Worm (Caenorhabditis elegans): ENCODE results near the gene pfas-1.

DNA sequence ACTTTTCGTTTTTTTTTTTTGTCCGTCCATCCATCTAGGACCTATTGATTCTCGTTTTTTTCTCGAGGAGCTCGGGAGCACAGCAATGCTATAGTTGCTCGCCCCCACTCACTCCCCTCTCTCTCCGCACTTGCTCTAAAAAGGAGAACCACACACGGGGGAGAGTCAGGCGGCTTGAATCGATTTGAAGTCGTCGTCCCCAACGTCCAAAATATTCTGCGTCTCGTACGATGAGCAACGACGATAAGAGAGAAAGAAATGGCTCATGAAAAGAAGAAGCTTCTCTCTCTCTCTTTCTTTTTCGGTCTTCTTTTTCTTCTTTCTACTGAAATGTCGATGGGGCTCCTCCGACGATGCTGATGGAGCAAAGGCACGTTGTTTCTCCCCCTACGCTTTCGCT lies 13.3 kb upstream of the pfas-1 start:
- TF ChIP-seq flt-1 (GFP tag; IDR thresholded peaks at IDR 0.05): no peak
- TF ChIP-seq T22C8.4 (GFP tag; IDR thresholded peaks at IDR 0.05): no peak
- TF ChIP-seq klf-2 (GFP tag; conservative IDR thresholded peaks at IDR 0.05): no peak
- TF ChIP-seq ref-1 (GFP tag; conservative IDR thresholded peaks at IDR 0.05): no peak
- TF ChIP-seq cog-1 (tag; optimal IDR thresholded peaks at IDR 0.05): no peak
- TF ChIP-seq med-1 (GFP tag; optimal IDR thresholded peaks at IDR 0.05; ENCODE audit: insufficient read depth): no peak
- TF ChIP-seq ztf-29 (GFP tag; IDR thresholded peaks at IDR 0.05): no peak
